Worm (Caenorhabditis elegans): ENCODE data around the gene C05B5.12.

Gene C05B5.12

ce11 chrIII:9999235-9999634, 12.1 kb downstream of the C05B5.12 start, which contains the start of gene C05B5.17:
TSS of gene C05B5.17 (minus strand) at chrIII:9999335.
- TF ChIP-seq nhr-25 (tag; optimal IDR thresholded peaks at IDR 0.05) (no peak), skn-1 (tag; optimal IDR thresholded peaks at IDR 0.05) (no peak), crh-2 (tag; optimal IDR thresholded peaks at IDR 0.05) (no peak), ama-1 (optimal IDR thresholded peaks at IDR 0.05) (no peak), nhr-21 (tag; optimal IDR thresholded peaks at IDR 0.05) (no peak), gmeb-1 (tag; optimal IDR thresholded peaks at IDR 0.05) (no peak), aly-2 (tag; optimal IDR thresholded peaks at IDR 0.05) (no peak), lsy-2 (tag; optimal IDR thresholded peaks at IDR 0.05) (no peak), sma-3 (GFP tag; optimal IDR thresholded peaks at IDR 0.05) (no peak), elt-1 (tag; optimal IDR thresholded peaks at IDR 0.05) (no peak), sem-4 (tag; optimal IDR thresholded peaks at IDR 0.05) (no peak), zag-1 (tag; optimal IDR thresholded peaks at IDR 0.05) (no peak), mab-5 (tag; optimal IDR thresholded peaks at IDR 0.05) (no peak), dmd-4 (tag; optimal IDR thresholded peaks at IDR 0.05) (no peak), blmp-1 (tag; optimal IDR thresholded peaks at IDR 0.05; ENCODE audit: insufficient read depth) (no peak), egl-27 (tag; optimal IDR thresholded peaks at IDR 0.05) (no peak)

ce11 chrIII:10000428-10000827, 13.2 kb downstream of the C05B5.12 start, which contains the start of gene C05B5.2:
TSS of gene C05B5.2 (minus strand) at chrIII:10000528.
- TF ChIP-seq lin-11 (tag; optimal IDR thresholded peaks at IDR 0.05) = no peak
- no peak for TF ChIP-seq nhr-21 (tag; optimal IDR thresholded peaks at IDR 0.05)
- TF ChIP-seq lsy-2 (tag; optimal IDR thresholded peaks at IDR 0.05) = no peak
- TF ChIP-seq zag-1 (tag; optimal IDR thresholded peaks at IDR 0.05) = no peak

- peak; percentile 31 for TF ChIP-seq fos-1 (tag; optimal IDR thresholded peaks at IDR 0.05)
- TF ChIP-seq sem-4 (tag; optimal IDR thresholded peaks at IDR 0.05) = no peak
Measured at ce11 chrIII:10001060-10001459, 13.9 kb downstream of the C05B5.12 start, which contains the start of gene C05B5.5. TSS of gene C05B5.5 (plus strand) at chrIII:10001360.

- TF ChIP-seq nhr-10 (tag; optimal IDR thresholded peaks at IDR 0.05) = no peak
- no peak for TF ChIP-seq ztf-1 (GFP tag; conservative IDR thresholded peaks at IDR 0.05)
- no peak for TF ChIP-seq nhr-21 (tag; optimal IDR thresholded peaks at IDR 0.05)
- no peak for TF ChIP-seq mbf-1 (tag; optimal IDR thresholded peaks at IDR 0.05)
- TF ChIP-seq lin-39 (tag; optimal IDR thresholded peaks at IDR 0.05) = no peak
- no peak for TF ChIP-seq nhr-25 (tag; optimal IDR thresholded peaks at IDR 0.05)
- no peak for TF ChIP-seq ceh-82 (tag; optimal IDR thresholded peaks at IDR 0.05)
- no peak for TF ChIP-seq nhr-11 (tag; optimal IDR thresholded peaks at IDR 0.05)
- no peak for TF ChIP-seq dmd-4 (tag; optimal IDR thresholded peaks at IDR 0.05)
- no peak for TF ChIP-seq unc-62 (GFP tag; optimal IDR thresholded peaks at IDR 0.05)
- no peak for TF ChIP-seq elt-3 (tag; optimal IDR thresholded peaks at IDR 0.05)
- no peak for TF ChIP-seq ceh-16 (tag; optimal IDR thresholded peaks at IDR 0.05)
- no peak for TF ChIP-seq crh-2 (tag; optimal IDR thresholded peaks at IDR 0.05)
- TF ChIP-seq aly-2 (tag; optimal IDR thresholded peaks at IDR 0.05) = no peak
- TF ChIP-seq egl-27 (tag; optimal IDR thresholded peaks at IDR 0.05) = no peak
- TF ChIP-seq ztf-11 (tag; optimal IDR thresholded peaks at IDR 0.05) = no peak
- no peak for TF ChIP-seq nhr-129 (tag; optimal IDR thresholded peaks at IDR 0.05)
Measured at ce11 chrIII:10004213-10004612, 17.0 kb downstream of the C05B5.12 start, which contains the start of gene C05B5.11. TSS of gene C05B5.11 (plus strand) at chrIII:10004513.

ce11 chrIII:10006734-10007348, 19.7 kb downstream of the C05B5.12 start, which contains the start of gene C05B5.8:
TSS of gene C05B5.8 (minus strand) at chrIII:10006784.
- TF ChIP-seq nhr-25 (tag; optimal IDR thresholded peaks at IDR 0.05) (peak; percentile 86), F13H6.1 (tag; optimal IDR thresholded peaks at IDR 0.05) (no peak), ceh-16 (tag; optimal IDR thresholded peaks at IDR 0.05) (peak; percentile 6), lin-39 (tag; optimal IDR thresholded peaks at IDR 0.05) (no peak), sma-3 (GFP tag; optimal IDR thresholded peaks at IDR 0.05) (peak; percentile 76), fos-1 (tag; optimal IDR thresholded peaks at IDR 0.05) (peak; percentile 55), elt-3 (tag; optimal IDR thresholded peaks at IDR 0.05) (no peak), sem-4 (tag; optimal IDR thresholded peaks at IDR 0.05) (no peak), ztf-11 (tag; optimal IDR thresholded peaks at IDR 0.05) (no peak), blmp-1 (tag; optimal IDR thresholded peaks at IDR 0.05; ENCODE audit: insufficient read depth) (peak; percentile 31), unc-39 (tag; optimal IDR thresholded peaks at IDR 0.05) (no peak), unc-55 (GFP tag; optimal IDR thresholded peaks at IDR 0.05) (no peak), nhr-23 (tag; optimal IDR thresholded peaks at IDR 0.05) (no peak), ztf-4 (tag; optimal IDR thresholded peaks at IDR 0.05) (no peak), sma-9 (GFP tag; optimal IDR thresholded peaks at IDR 0.05) (peak; percentile 33), sma-9 (tag; optimal IDR thresholded peaks at IDR 0.05) (no peak), crh-2 (tag; optimal IDR thresholded peaks at IDR 0.05) (no peak), nhr-129 (tag; optimal IDR thresholded peaks at IDR 0.05) (peak; percentile 54), lin-11 (tag; optimal IDR thresholded peaks at IDR 0.05) (no peak), gmeb-1 (tag; optimal IDR thresholded peaks at IDR 0.05) (no peak), ztf-1 (GFP tag; conservative IDR thresholded peaks at IDR 0.05) (no peak), lsy-2 (tag; optimal IDR thresholded peaks at IDR 0.05) (no peak), mab-5 (tag; optimal IDR thresholded peaks at IDR 0.05) (no peak), mbf-1 (tag; optimal IDR thresholded peaks at IDR 0.05) (no peak), ceh-82 (tag; optimal IDR thresholded peaks at IDR 0.05) (no peak), nhr-77 (tag; optimal IDR thresholded peaks at IDR 0.05) (no peak), nhr-11 (tag; optimal IDR thresholded peaks at IDR 0.05) (no peak), nhr-21 (tag; optimal IDR thresholded peaks at IDR 0.05) (peak; percentile 46), unc-62 (GFP tag; optimal IDR thresholded peaks at IDR 0.05) (no peak)
